Fruit fly (Drosophila melanogaster): ENCODE data around the gene CG44838.

Gene CG44838

DNA sequence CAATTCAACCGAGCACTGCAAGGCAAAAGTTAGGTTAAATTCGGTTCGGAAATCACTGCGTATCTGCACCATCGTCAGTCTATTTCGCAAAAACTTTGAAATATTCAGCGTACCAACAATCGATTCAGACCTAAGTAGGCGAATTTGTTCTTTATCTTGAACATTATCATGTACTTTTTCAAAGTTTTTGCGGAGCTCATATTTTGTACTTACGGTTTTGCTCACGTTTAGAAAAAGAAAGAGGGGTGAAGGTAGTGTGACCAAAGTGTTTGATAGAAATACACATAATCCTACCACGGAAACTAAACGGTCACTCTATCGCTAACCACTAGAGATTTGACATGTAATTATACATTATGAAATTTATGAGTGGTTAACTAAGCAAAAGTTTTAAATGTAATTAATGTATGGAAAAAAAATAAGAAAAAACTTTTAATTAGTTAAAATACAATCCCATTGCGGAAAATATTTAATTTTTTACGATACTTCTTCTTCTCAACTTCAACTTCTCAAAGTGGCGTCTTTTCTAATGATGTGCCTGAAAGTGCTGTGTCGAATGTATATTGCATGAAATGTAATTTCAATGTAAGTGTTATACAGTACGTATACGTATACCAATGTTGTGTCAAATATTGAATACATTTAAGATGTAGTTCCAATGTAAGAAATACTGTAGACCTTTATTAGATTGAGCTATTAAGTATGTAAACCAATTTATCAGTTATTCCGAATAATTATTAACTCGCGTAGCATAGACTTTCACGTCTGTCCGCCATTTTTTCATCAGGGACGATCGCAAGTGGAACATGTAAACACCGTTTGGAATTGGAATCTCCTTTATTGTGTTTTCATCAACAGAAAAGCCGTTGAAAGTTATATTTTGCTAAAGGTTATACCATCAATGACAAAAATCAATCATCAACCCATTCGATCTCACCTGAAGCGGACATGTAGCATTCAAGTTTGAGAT, 50.7 kb downstream of the CG44838 start, which contains the start of gene RpS9:
Gene RpS9, minus strand, starts transcription at position 245 of the 970 bp plus-strand sequence.
- TF ChIP-seq CG8159 (tag; optimal IDR thresholded peaks at IDR 0.05) = peak; percentile 28
- no peak for TF ChIP-seq CG32121 (GFP tag; IDR thresholded peaks at IDR 0.05)
- TF ChIP-seq Pif1A (GFP tag; optimal IDR thresholded peaks at IDR 0.05) = peak; percentile 18
- no peak for TF ChIP-seq CG34367 (tag; optimal IDR thresholded peaks at IDR 0.05)
- peak; percentile 50 for TF ChIP-seq Ets98B (GFP tag; IDR thresholded peaks at IDR 0.05)
- peak; percentile 10 for TF ChIP-seq CG17806 (tag; optimal IDR thresholded peaks at IDR 0.05)
- peak; percentile 21 for TF ChIP-seq gl (tag; optimal IDR thresholded peaks at IDR 0.05)
- no peak for TF ChIP-seq Snoo (tag; optimal IDR thresholded peaks at IDR 0.05)
- TF ChIP-seq CG15710 (tag; optimal IDR thresholded peaks at IDR 0.05) = peak; percentile 28
- no peak for TF ChIP-seq CG13204 (GFP tag; optimal IDR thresholded peaks at IDR 0.05)

DNA sequence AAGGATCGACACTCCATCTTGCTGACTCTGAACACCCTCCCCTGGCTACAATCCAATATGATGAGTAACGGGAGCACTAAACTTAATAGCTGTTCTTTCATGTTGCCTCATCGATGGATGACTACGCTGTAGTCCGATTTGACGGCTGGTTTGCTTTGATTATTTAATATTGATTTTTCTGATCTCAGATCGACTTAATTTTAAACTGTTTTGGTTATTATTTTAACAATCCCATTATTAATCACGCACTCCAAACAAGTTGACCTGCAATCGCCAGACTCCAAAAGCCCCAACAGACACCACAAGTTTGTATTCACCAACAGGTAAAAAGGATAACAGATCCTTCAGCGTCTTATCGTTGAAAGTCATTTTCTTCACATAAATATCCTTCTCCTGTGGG, 51.7 kb downstream of the CG44838 start, which contains the start of gene CG33703:
Gene CG33703, minus strand, starts transcription at position 101 of the 400 bp plus-strand sequence.
- TF ChIP-seq CG8301 (tag; optimal IDR thresholded peaks at IDR 0.05) = no peak
- TF ChIP-seq Ets98B (GFP tag; IDR thresholded peaks at IDR 0.05) = no peak
- no peak for TF ChIP-seq fd96Ca (GFP tag; IDR thresholded peaks at IDR 0.05)
- TF ChIP-seq CG14655 (GFP tag; optimal IDR thresholded peaks at IDR 0.05) = no peak
- no peak for TF ChIP-seq CG17806 (tag; optimal IDR thresholded peaks at IDR 0.05)
- TF ChIP-seq CG9948 (tag; optimal IDR thresholded peaks at IDR 0.05) = no peak
- no peak for TF ChIP-seq Pif1B (GFP tag; optimal IDR thresholded peaks at IDR 0.05)
- TF ChIP-seq CG34367 (tag; optimal IDR thresholded peaks at IDR 0.05) = no peak
- no peak for TF ChIP-seq CG8159 (tag; optimal IDR thresholded peaks at IDR 0.05)
- no peak for TF ChIP-seq CG10348 (GFP tag; IDR thresholded peaks at IDR 0.05)
- TF ChIP-seq CG12605 (GFP tag; IDR thresholded peaks at IDR 0.05) = no peak

DNA sequence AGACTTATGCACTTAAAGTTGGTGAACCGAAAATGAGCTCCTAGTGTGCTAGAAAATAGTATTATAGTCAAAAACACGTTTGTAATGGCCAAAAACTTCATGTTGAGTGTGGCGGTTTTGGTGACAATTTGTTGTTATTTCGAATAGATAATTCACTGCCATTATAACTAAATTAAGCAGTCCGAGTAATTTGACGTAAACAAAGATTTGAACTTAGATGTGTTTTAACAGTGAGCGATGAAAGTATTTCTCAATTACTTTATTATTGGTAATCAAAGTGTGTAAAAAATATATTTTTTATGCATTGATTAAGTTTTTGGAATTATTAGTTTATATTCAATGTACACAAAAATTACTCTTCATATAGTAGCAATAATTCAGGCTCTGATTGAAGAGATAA, 52.5 kb downstream of the CG44838 start, which contains the start of gene CG33702:
Gene CG33702, minus strand, starts transcription at position 101 of the 400 bp plus-strand sequence.
- TF ChIP-seq CG10348 (GFP tag; IDR thresholded peaks at IDR 0.05) = no peak
- no peak for TF ChIP-seq CG14655 (GFP tag; optimal IDR thresholded peaks at IDR 0.05)
- TF ChIP-seq CG9948 (tag; optimal IDR thresholded peaks at IDR 0.05) = no peak
- no peak for TF ChIP-seq CG17806 (tag; optimal IDR thresholded peaks at IDR 0.05)
- TF ChIP-seq rn (GFP tag; IDR thresholded peaks at IDR 0.05) = no peak
- no peak for TF ChIP-seq gl (tag; optimal IDR thresholded peaks at IDR 0.05)
- TF ChIP-seq Pif1A (GFP tag; optimal IDR thresholded peaks at IDR 0.05) = no peak
- TF ChIP-seq CG34367 (tag; optimal IDR thresholded peaks at IDR 0.05) = no peak
- TF ChIP-seq Pif1B (GFP tag; optimal IDR thresholded peaks at IDR 0.05) = no peak
- TF ChIP-seq Ets98B (GFP tag; IDR thresholded peaks at IDR 0.05) = no peak
- no peak for TF ChIP-seq Snoo (tag; optimal IDR thresholded peaks at IDR 0.05)
- TF ChIP-seq CG8159 (tag; optimal IDR thresholded peaks at IDR 0.05) = no peak
- TF ChIP-seq CG13204 (GFP tag; optimal IDR thresholded peaks at IDR 0.05) = no peak
- no peak for TF ChIP-seq fd96Ca (GFP tag; IDR thresholded peaks at IDR 0.05)
- no peak for TF ChIP-seq CG4496 (GFP tag; IDR thresholded peaks at IDR 0.05)
- no peak for TF ChIP-seq CG32121 (GFP tag; IDR thresholded peaks at IDR 0.05)
- no peak for TF ChIP-seq EcR (GFP tag; optimal IDR thresholded peaks at IDR 0.05)
- no peak for TF ChIP-seq CG15710 (tag; optimal IDR thresholded peaks at IDR 0.05)
